Worm (Caenorhabditis elegans) whole organism, midembryonic: ENCODE data around the gene R09A8.2.

ENCODE experiments used
- T22C8.4 ChIP-seq: fragments of 200-800 bp; sonication (Bioruptor generic); IDR thresholded peaks from 2 replicates; pipeline ENCODE4 v1.3.6; 2022; ENCODE audit warnings: missing genetic modification characterization, missing compliant biosample characterization
- cog-1 ChIP-seq: sonication (generic microtip); optimal IDR thresholded peaks from 2 replicates; lab custom pipeline; 2016; ENCODE audit warnings: missing genetic modification characterization, missing compliant biosample characterization
- flt-1 ChIP-seq: fragments of 200-800 bp; sonication (Bioruptor generic); IDR thresholded peaks from 2 replicates; pipeline ENCODE4 v1.3.6; 2022; ENCODE audit warnings: missing genetic modification characterization, missing compliant biosample characterization
- ref-1 ChIP-seq: fragments of 200-800 bp; sonication (Bioruptor generic); conservative IDR thresholded peaks from 2 replicates; pipeline ENCODE4 v1.3.6; 2022; ENCODE audit warnings: missing genetic modification reagents, missing genetic modification characterization, missing compliant biosample characterization
- tab-1 ChIP-seq: fragments of 200-800 bp; sonication (Bioruptor generic); IDR thresholded peaks from 2 replicates; pipeline ENCODE4 v1.3.6; 2022; ENCODE audit warnings: missing genetic modification characterization, missing compliant biosample characterization
- ztf-23 ChIP-seq: fragments of 200-800 bp; sonication (Bioruptor generic); IDR thresholded peaks from 2 replicates; pipeline ENCODE4 v1.3.6; 2022; ENCODE audit warnings: missing genetic modification reagents, missing genetic modification characterization, missing compliant biosample characterization

- no peak for TF ChIP-seq flt-1
- no peak for TF ChIP-seq T22C8.4 (GFP tag; lab: Robert Waterston, UW)
- no peak for TF ChIP-seq tab-1 (GFP tag; lab: Robert Waterston, UW)
- TF ChIP-seq ztf-23 (GFP tag; lab: Robert Waterston, UW), result no peak
- no peak for TF ChIP-seq cog-1 (tag; lab: Kevin White, UChicago)
- TF ChIP-seq ref-1, result no peak
Measured at ce11 chrX:12635010-12635409, 15.7 kb downstream of the R09A8.2 start.
